Worm (Caenorhabditis elegans) whole organism, late embryonic: ENCODE measurements around the gene lin-29.

ENCODE experiments used
- ceh-2 ChIP-seq: sonication (generic microtip); optimal IDR thresholded peaks from 2 replicates; lab custom pipeline; 2016; ENCODE audit warnings: missing genotype, missing genetic modification characterization, missing compliant biosample characterization
- ceh-22 ChIP-seq: sonication (generic microtip); optimal IDR thresholded peaks from 2 replicates; lab custom pipeline; 2017; ENCODE audit warnings: missing biosample characterization, missing genetic modification characterization
- ceh-9 ChIP-seq: sonication (generic microtip); optimal IDR thresholded peaks from 2 replicates; lab custom pipeline; 2016; ENCODE audit warnings: mild to moderate bottlenecking, missing genetic modification characterization, inconsistent platforms, missing compliant biosample characterization
- elt-2 ChIP-seq: sonication (generic microtip); optimal IDR thresholded peaks from 2 replicates; lab custom pipeline; 2016; ENCODE audit warnings: missing genetic modification reagents, missing genetic modification characterization, missing compliant biosample characterization
- elt-4 ChIP-seq: sonication (generic microtip); optimal IDR thresholded peaks from 2 replicates; lab custom pipeline; 2016; ENCODE audit warnings: missing genetic modification characterization, missing compliant biosample characterization
- fkh-10 ChIP-seq: fragments of 150-350 bp; optimal IDR thresholded peaks from 2 replicates; lab custom pipeline; 2014; ENCODE audit warnings: missing biosample characterization, missing genetic modification reagents, missing genetic modification characterization
- nhr-11 ChIP-seq: fragments of 150-350 bp; optimal IDR thresholded peaks from 2 replicates; lab custom pipeline; 2014; ENCODE audit warnings: missing biosample characterization, missing genetic modification characterization
- pha-4 ChIP-seq: fragments of 150-350 bp; optimal IDR thresholded peaks from 2 replicates; lab custom pipeline; 2018; ENCODE audit warnings: missing biosample characterization, missing genetic modification reagents, missing genetic modification characterization
- pqm-1 ChIP-seq: sonication (generic microtip); optimal IDR thresholded peaks from 2 replicates; lab custom pipeline; 2016; ENCODE audit warnings: missing genetic modification characterization, missing compliant biosample characterization
- rnt-1 ChIP-seq: sonication (generic microtip); optimal IDR thresholded peaks from 2 replicates; lab custom pipeline; 2016; ENCODE audit warnings: missing genetic modification characterization, missing compliant biosample characterization
- sox-4 ChIP-seq: sonication (generic microtip); optimal IDR thresholded peaks from 2 replicates; lab custom pipeline; 2017; ENCODE audit warnings: mild to moderate bottlenecking, missing genetic modification characterization, inconsistent platforms, missing compliant biosample characterization
- unc-55 ChIP-seq: sonication (generic microtip); optimal IDR thresholded peaks from 2 replicates; lab custom pipeline; 2017; ENCODE audit warnings: missing biosample characterization, missing genetic modification reagents, missing genetic modification characterization
- unc-86 ChIP-seq: sonication (generic microtip); optimal IDR thresholded peaks from 2 replicates; lab custom pipeline; 2016; ENCODE audit warnings: missing genetic modification characterization, missing compliant biosample characterization

DNA sequence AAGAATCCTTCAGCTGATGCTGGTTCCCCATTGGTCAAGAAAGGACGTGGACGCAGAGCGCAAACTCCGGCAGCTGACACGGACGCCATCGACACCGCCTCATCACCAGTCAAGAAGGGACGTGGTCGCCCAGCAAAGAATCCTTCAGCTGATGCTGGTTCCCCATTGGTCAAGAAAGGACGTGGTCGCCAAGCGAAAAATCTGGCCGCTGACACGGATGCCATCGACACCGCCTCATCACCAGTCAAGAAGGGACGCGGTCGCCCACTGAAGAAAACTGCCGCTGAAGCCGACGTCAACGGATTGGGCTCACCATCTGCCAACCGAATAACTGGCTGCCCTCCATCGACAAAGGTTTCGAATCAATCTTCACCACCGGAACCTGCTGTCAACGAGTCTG is 18.2 kb downstream of the lin-29 start:
- no peak for TF ChIP-seq ceh-2 (tag; lab: Kevin White, UChicago)
- TF ChIP-seq nhr-11 (tag; lab: Kevin White, UChicago), result no peak
- TF ChIP-seq unc-55 (GFP tag; lab: Kevin White, UChicago), result no peak
- TF ChIP-seq fkh-10 (GFP tag; lab: Kevin White, UChicago), result no peak
- no peak for TF ChIP-seq elt-2 (tag; lab: Kevin White, UChicago)
- no peak for TF ChIP-seq ceh-22 (tag; lab: Kevin White, UChicago)
- no peak for TF ChIP-seq unc-86 (tag; lab: Kevin White, UChicago)
- no peak for TF ChIP-seq pqm-1 (tag; lab: Kevin White, UChicago)
- no peak for TF ChIP-seq elt-4
- TF ChIP-seq pha-4, result no peak
- no peak for TF ChIP-seq rnt-1 (tag; lab: Kevin White, UChicago)
- TF ChIP-seq sox-4 (tag; lab: Kevin White, UChicago), result no peak
- no peak for TF ChIP-seq ceh-9
